Worm (Caenorhabditis elegans) whole organism, young adult: ENCODE measurements around the gene acy-2.

Source experiments
- Y79H2A.3 ChIP-seq: fragments of 200-800 bp; sonication (Bioruptor generic); conservative IDR thresholded peaks from 2 replicates; pipeline ENCODE4 v1.3.6; 2022; ENCODE audit warnings: missing genetic modification reagents, missing genetic modification characterization, missing compliant biosample characterization
- aptf-3 ChIP-seq: fragments of 200-800 bp; sonication (Bioruptor generic); IDR thresholded peaks from 2 replicates; pipeline ENCODE4 v1.3.6; 2022; ENCODE audit warnings: missing genetic modification characterization, missing compliant biosample characterization
- athp-1 ChIP-seq: sonication (generic microtip); optimal IDR thresholded peaks from 2 replicates; lab custom pipeline; 2017; ENCODE audit warnings: mild to moderate bottlenecking, missing genetic modification characterization, missing compliant biosample characterization
- attf-3 ChIP-seq: fragments of 200-800 bp; sonication (Bioruptor generic); conservative IDR thresholded peaks from 2 replicates; pipeline ENCODE4 v1.3.6; 2022; ENCODE audit warnings: missing genetic modification reagents, missing genetic modification characterization, missing compliant biosample characterization
- bed-2 ChIP-seq: fragments of 200-800 bp; sonication (Bioruptor generic); IDR thresholded peaks from 2 replicates; pipeline ENCODE4 v1.3.6; 2022; ENCODE audit warnings: missing genetic modification reagents, missing genetic modification characterization, missing compliant biosample characterization
- cebp-1 ChIP-seq, 2 experiments: fragments of 200-800 bp in 1 of 2; sonication (Bioruptor generic) in 1 of 2; sonication (generic microtip) in 1 of 2; IDR thresholded peaks in 1 of 2; optimal IDR thresholded peaks in 1 of 2; 2 replicates each; pipeline versions ENCODE4 v1.3.6 to Lab custom; 2017 to 2022; ENCODE audit warnings: missing compliant biosample characterization in 2 of 2, missing genetic modification characterization in 2 of 2, mild to moderate bottlenecking in 1 of 2, missing genetic modification reagents in 1 of 2, moderate library complexity in 1 of 2
- dpl-1 ChIP-seq: fragments of 150-350 bp; optimal IDR thresholded peaks from 2 replicates; lab custom pipeline; 2014; ENCODE audit warnings: missing biosample characterization, missing genetic modification reagents, missing genetic modification characterization
- efl-1 ChIP-seq: fragments of 150-350 bp; optimal IDR thresholded peaks from 2 replicates; lab custom pipeline; 2014; ENCODE audit warnings: missing biosample characterization, missing genetic modification reagents, missing genetic modification characterization
- egrh-3 ChIP-seq: fragments of 200-800 bp; sonication (Bioruptor generic); IDR thresholded peaks from 2 replicates; pipeline ENCODE4 v1.3.6; 2022; ENCODE audit warnings: missing genetic modification reagents, missing genetic modification characterization, missing compliant biosample characterization
- ekl-4 ChIP-seq: fragments of 200-800 bp; sonication (Bioruptor generic); IDR thresholded peaks from 2 replicates; pipeline ENCODE4 v1.3.6; 2022; ENCODE audit warnings: missing genetic modification reagents, missing genetic modification characterization, missing compliant biosample characterization
- ets-4 ChIP-seq: fragments of 200-800 bp; sonication (Bioruptor generic); optimal IDR thresholded peaks from 2 replicates; lab custom pipeline; 2018; ENCODE audit warnings: mild to moderate bottlenecking, missing genetic modification characterization, missing compliant biosample characterization
- hlh-26 ChIP-seq: fragments of 200-800 bp; sonication (Bioruptor generic); conservative IDR thresholded peaks from 2 replicates; pipeline ENCODE4 v1.3.6; 2022; ENCODE audit warnings: missing genetic modification reagents, missing genetic modification characterization, missing compliant biosample characterization
- hmg-1.2 ChIP-seq: fragments of 200-800 bp; sonication (Bioruptor generic); IDR thresholded peaks from 2 replicates; pipeline ENCODE4 v1.3.6; 2022; ENCODE audit warnings: missing genetic modification reagents, missing genetic modification characterization, missing compliant biosample characterization
- lin-26 ChIP-seq: fragments of 200-800 bp; sonication (Bioruptor generic); IDR thresholded peaks from 2 replicates; pipeline ENCODE4 v1.3.6; 2022; ENCODE audit warnings: missing genetic modification reagents, missing genetic modification characterization, missing compliant biosample characterization
- lin-35 ChIP-seq, 3 experiments: fragments of 150-350 bp in 2 of 3; sonication (generic microtip) in 1 of 3; optimal IDR thresholded peaks; 2 replicates each; lab custom pipeline; 2014 to 2018; ENCODE audit warnings: missing biosample characterization in 3 of 3, missing genetic modification characterization in 3 of 3, missing genetic modification reagents in 3 of 3
- lin-54 ChIP-seq: fragments of 200-800 bp; sonication (Bioruptor generic); optimal IDR thresholded peaks from 2 replicates; lab custom pipeline; 2018; ENCODE audit warnings: mild to moderate bottlenecking, missing genetic modification characterization, missing compliant biosample characterization
- lsl-1 ChIP-seq: fragments of 200-800 bp; sonication (Bioruptor generic); optimal IDR thresholded peaks from 2 replicates; lab custom pipeline; 2018; ENCODE audit warnings: mild to moderate bottlenecking, missing genetic modification characterization, moderate library complexity, missing compliant biosample characterization
- madf-3 ChIP-seq: fragments of 200-800 bp; sonication (Bioruptor generic); IDR thresholded peaks from 2 replicates; pipeline ENCODE4 v1.3.6; 2022; ENCODE audit warnings: missing genetic modification reagents, missing genetic modification characterization, missing compliant biosample characterization
- madf-6 ChIP-seq: fragments of 200-800 bp; sonication (Bioruptor generic); IDR thresholded peaks from 2 replicates; pipeline ENCODE4 v1.3.6; 2022; ENCODE audit warnings: missing genetic modification reagents, missing genetic modification characterization, missing compliant biosample characterization
- nfya-2 ChIP-seq: fragments of 200-800 bp; sonication (Bioruptor generic); IDR thresholded peaks from 2 replicates; pipeline ENCODE4 v1.3.6; 2022; ENCODE audit warnings: missing genetic modification reagents, missing genetic modification characterization, missing compliant biosample characterization
- nhr-120 ChIP-seq: fragments of 200-800 bp; sonication (Bioruptor generic); IDR thresholded peaks from 2 replicates; pipeline ENCODE4 v1.3.6; 2022; ENCODE audit warnings: missing genetic modification characterization, missing compliant biosample characterization
- nhr-80 ChIP-seq: sonication (generic microtip); optimal IDR thresholded peaks from 2 replicates; lab custom pipeline; 2016; ENCODE audit warnings: missing genetic modification characterization, missing compliant biosample characterization
- rec-8 ChIP-seq, 2 experiments: sonication (generic microtip); optimal IDR thresholded peaks; 2 replicates each; lab custom pipeline; 2016; ENCODE audit warnings: mild to moderate bottlenecking in 2 of 2, missing genetic modification characterization in 2 of 2, missing genetic modification reagents in 2 of 2, missing genotype in 2 of 2, missing biosample characterization in 1 of 2, missing compliant biosample characterization in 1 of 2, moderate library complexity in 1 of 2
- somi-1 ChIP-seq: fragments of 200-800 bp; sonication (Bioruptor generic); optimal IDR thresholded peaks from 2 replicates; lab custom pipeline; 2018; ENCODE audit warnings: mild to moderate bottlenecking, missing genetic modification characterization, missing compliant biosample characterization
- tbp1 ChIP-seq: fragments of 200-800 bp; sonication (Bioruptor generic); optimal IDR thresholded peaks from 2 replicates; lab custom pipeline; 2018; ENCODE audit warnings: mild to moderate bottlenecking, missing genetic modification characterization, missing compliant biosample characterization
- tbx-9 ChIP-seq: sonication (generic microtip); optimal IDR thresholded peaks from 2 replicates; lab custom pipeline; 2016; ENCODE audit warnings: borderline replicate concordance, missing genetic modification characterization, inconsistent platforms, missing compliant biosample characterization
- tlf-1 ChIP-seq: fragments of 200-800 bp; sonication (Bioruptor generic); optimal IDR thresholded peaks from 2 replicates; lab custom pipeline; 2018; ENCODE audit warnings: mild to moderate bottlenecking, missing genetic modification characterization, missing compliant biosample characterization
- ztf-26 ChIP-seq: sonication (generic microtip); optimal IDR thresholded peaks from 2 replicates; lab custom pipeline; 2017; ENCODE audit warnings: missing genetic modification characterization, missing compliant biosample characterization
- ztf-3 ChIP-seq: fragments of 200-800 bp; sonication (Bioruptor generic); optimal IDR thresholded peaks from 2 replicates; lab custom pipeline; 2018; ENCODE audit warnings: mild to moderate bottlenecking, missing genetic modification characterization, missing compliant biosample characterization

Gene acy-2

ce11 chrV:5975724-5976123 is at the start of gene acy-2:
Gene acy-2, plus strand, starts transcription at chrV:5976024.
- TF ChIP-seq egrh-3 (GFP tag; lab: Robert Waterston, UW) = no peak

DNA sequence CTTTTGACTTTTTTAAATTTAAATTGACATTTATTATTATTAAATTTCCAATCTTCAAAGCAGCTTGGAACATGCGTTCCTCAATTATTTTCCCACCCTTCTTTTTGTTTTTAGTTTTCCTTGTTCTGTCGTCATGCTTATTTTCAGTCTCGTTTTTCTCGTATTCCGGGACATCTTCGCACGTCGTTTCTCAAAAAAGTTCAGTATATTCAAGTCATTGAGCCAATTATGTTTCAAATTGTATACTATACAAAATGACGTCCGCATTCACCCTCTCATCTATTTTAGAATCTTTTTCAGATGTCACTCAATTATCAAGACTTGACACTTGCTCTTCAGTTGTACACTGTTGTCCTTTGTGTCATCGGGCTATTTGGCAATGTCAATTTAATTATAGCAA is 48.5 kb upstream of the acy-2 start, which contains the start of gene srsx-17:
Gene srsx-17, plus strand, starts transcription at position 301 of the 400 bp plus-strand sequence.
- no peak for TF ChIP-seq hmg-1.2 (GFP tag; lab: Robert Waterston, UW)
- no peak for TF ChIP-seq bed-2 (GFP tag; lab: Robert Waterston, UW)
- no peak for TF ChIP-seq madf-3
- no peak for TF ChIP-seq somi-1 (GFP tag; lab: Kevin White, UChicago)
- TF ChIP-seq athp-1 (tag; lab: Kevin White, UChicago) = no peak
- TF ChIP-seq ets-4 (GFP tag; lab: Kevin White, UChicago) = no peak
- no peak for TF ChIP-seq nfya-2
- TF ChIP-seq tbx-9 = no peak
- no peak for TF ChIP-seq rec-8 (tag; optimal IDR thresholded peaks at IDR 0.05; lab: Kevin White, UChicago)
- TF ChIP-seq madf-6 (GFP tag; lab: Robert Waterston, UW) = no peak
- TF ChIP-seq, all 124 proteins: peak for 0

ce11 chrV:5928006-5928405 is 47.8 kb upstream of the acy-2 start:
- TF ChIP-seq tlf-1 (GFP tag; lab: Kevin White, UChicago) (no peak), ztf-3 (GFP tag; lab: Kevin White, UChicago) (no peak), lsl-1 (GFP tag; lab: Kevin White, UChicago) (no peak), tbp1 (GFP tag; lab: Kevin White, UChicago) (no peak)

DNA sequence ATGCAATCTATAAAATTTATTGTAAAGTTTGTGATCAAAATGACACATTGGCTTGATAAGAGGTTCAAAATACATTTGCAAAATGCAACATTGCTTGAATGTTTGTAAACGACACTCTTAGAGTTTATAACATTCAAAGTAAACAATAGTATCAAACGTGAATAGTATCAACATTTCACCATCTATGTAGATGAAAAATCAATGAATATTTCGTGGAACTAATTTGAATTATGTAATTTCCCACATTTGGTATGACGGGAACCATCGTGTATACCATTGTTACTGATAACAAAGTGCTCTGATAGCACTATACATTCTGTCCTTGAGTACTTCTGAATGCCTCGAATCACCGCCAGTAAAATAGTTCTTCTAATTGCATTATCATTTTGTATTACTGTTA is 45.2 kb upstream of the acy-2 start, which contains the start of gene galt-1:
Gene galt-1, plus strand, starts transcription at position 318 of the 400 bp plus-strand sequence.
- TF ChIP-seq hlh-26 (GFP tag; lab: Robert Waterston, UW) (no peak), nhr-80 (tag; lab: Kevin White, UChicago) (peak; percentile 64)

DNA sequence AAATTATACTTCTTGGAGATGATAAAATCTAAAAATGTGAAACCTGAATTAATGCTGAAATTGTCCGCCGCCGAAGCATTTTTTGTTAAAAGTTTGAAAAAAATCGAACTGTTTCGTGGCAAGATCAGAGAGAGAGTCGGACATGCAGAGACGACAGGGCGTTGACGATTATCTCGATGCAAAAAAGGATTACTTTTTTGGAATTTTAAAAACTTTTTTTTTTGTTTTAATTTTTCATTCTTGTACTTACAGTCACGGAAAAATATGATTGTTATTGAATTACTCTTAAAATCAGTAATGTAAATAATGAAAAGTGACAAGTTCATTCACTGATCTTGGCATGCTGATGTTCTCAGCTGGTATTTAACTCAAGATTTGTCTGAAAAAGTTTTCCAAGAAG is 39.1 kb upstream of the acy-2 start, which contains the start of the genes M03F8.5 and M03F8.7:
Gene M03F8.5, minus strand, starts transcription at position 101 of the 400 bp plus-strand sequence.
Gene M03F8.7, plus strand, starts transcription at position 249 of the 400 bp plus-strand sequence.
- TF ChIP-seq aptf-3 (no peak), tlf-1 (GFP tag; lab: Kevin White, UChicago) (no peak), cebp-1 (GFP tag; IDR thresholded peaks at IDR 0.05; lab: Robert Waterston, UW) (no peak), cebp-1 (tag; optimal IDR thresholded peaks at IDR 0.05; lab: Kevin White, UChicago) (no peak), ekl-4 (GFP tag; lab: Robert Waterston, UW) (no peak), lin-26 (no peak), nhr-120 (GFP tag; lab: Robert Waterston, UW) (no peak), Y79H2A.3 (GFP tag; lab: Robert Waterston, UW) (no peak)

DNA sequence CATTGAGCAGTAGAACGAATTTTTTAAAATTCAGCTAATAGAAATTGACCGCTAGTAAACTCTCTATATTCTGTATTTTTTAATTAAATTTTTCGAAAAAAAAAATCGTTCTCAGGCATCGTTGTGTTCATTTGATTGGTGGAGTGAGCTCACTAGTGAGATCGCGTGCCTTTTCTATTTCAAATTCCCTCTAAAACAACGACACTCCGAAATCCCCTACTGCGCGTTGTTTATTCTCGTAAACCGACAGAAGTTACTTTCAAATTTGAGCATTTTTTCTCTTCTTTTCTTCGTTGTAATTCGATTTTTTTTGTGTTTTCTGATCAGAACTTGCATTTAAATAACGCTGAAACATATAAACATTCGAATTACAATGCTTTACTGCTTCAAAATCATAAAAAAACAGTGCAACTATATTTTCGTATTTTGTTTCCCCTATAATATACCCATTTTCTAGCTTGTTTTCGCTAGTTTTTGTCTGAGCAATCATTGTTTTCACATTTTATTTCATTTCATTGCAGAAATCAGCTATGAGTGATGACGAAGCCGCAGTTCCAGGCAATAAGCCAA is 36.2 kb upstream of the acy-2 start, which contains the start of gene syf-3:
Gene syf-3, plus strand, starts transcription at position 520 of the 570 bp plus-strand sequence.
- TF ChIP-seq lin-54 (GFP tag; lab: Kevin White, UChicago) (peak; percentile 96), dpl-1 (GFP tag; lab: Kevin White, UChicago) (peak; percentile 87), lin-35 (GFP tag; optimal IDR thresholded peaks at IDR 0.05; lab: Kevin White, UChicago) (peak; percentile 55 to 93 (median 77)), ztf-26 (tag; lab: Kevin White, UChicago) (no peak), attf-3 (GFP tag; lab: Robert Waterston, UW) (peak; percentile 98), efl-1 (GFP tag; lab: Kevin White, UChicago) (peak; percentile 83)
